Fruit fly (Drosophila melanogaster): Measurements from ENCODE around the gene dpr18.

- TF ChIP-seq CTCF (optimal IDR thresholded peaks at IDR 0.05) (no peak), CG8478 (optimal IDR thresholded peaks at IDR 0.05) (no peak)
These were observed 26.9 kb downstream of the dpr18 start for dm6 chrX:16090179-16091144.

Data from S2 (cell line).